Worm (Caenorhabditis elegans) whole organism, young adult: Measurements from ENCODE around the gene cyb-1.
A peak's percentile ranks its signal among the peaks of the same experiment; 100 is the strongest.

Experiments used
- B0261.1 ChIP-seq: sonication (generic microtip); optimal IDR thresholded peaks from 2 replicates; lab custom pipeline; 2016; ENCODE audit warnings: mild to moderate bottlenecking, missing genetic modification characterization, moderate library complexity, missing compliant biosample characterization
- D2030.7 ChIP-seq: fragments of 200-800 bp; sonication (Bioruptor generic); IDR thresholded peaks from 2 replicates; pipeline ENCODE4 v1.3.6; 2022; ENCODE audit warnings: missing genetic modification reagents, missing genetic modification characterization, missing compliant biosample characterization
- F23B12.7 ChIP-seq: sonication (generic microtip); optimal IDR thresholded peaks from 2 replicates; lab custom pipeline; 2017; ENCODE audit warnings: missing genetic modification characterization, mild to moderate bottlenecking, missing compliant biosample characterization, antibody characterized with exemption, moderate library complexity; ENCODE audit not compliant: insufficient read depth
- F49E8.2 ChIP-seq: sonication (generic microtip); optimal IDR thresholded peaks from 3 replicates; lab custom pipeline; 2017; ENCODE audit warnings: missing genetic modification characterization, mild to moderate bottlenecking, missing compliant biosample characterization, antibody characterized with exemption, moderate library complexity; ENCODE audit not compliant: insufficient read depth
- K12H6.12 ChIP-seq: fragments of 200-800 bp; sonication (Bioruptor generic); optimal IDR thresholded peaks from 2 replicates; lab custom pipeline; 2018; ENCODE audit warnings: mild to moderate bottlenecking, missing genetic modification characterization, missing compliant biosample characterization
- T07F8.4 ChIP-seq: sonication (generic microtip); optimal IDR thresholded peaks from 2 replicates; lab custom pipeline; 2016; ENCODE audit warnings: mild to moderate bottlenecking, missing genetic modification characterization, moderate library complexity, missing compliant biosample characterization
- T26A5.8 ChIP-seq: sonication (generic microtip); optimal IDR thresholded peaks from 2 replicates; lab custom pipeline; 2016; ENCODE audit warnings: missing genetic modification characterization, missing compliant biosample characterization
- Y53F4B.3 ChIP-seq: fragments of 200-800 bp; sonication (Bioruptor generic); IDR thresholded peaks from 2 replicates; pipeline ENCODE4 v1.3.6; 2022; ENCODE audit warnings: missing genetic modification reagents, missing genetic modification characterization, missing compliant biosample characterization
- Y53G8AR.9 ChIP-seq: fragments of 200-800 bp; sonication (Bioruptor generic); conservative IDR thresholded peaks from 2 replicates; pipeline ENCODE4 v1.3.6; 2022; ENCODE audit warnings: missing genetic modification reagents, missing genetic modification characterization, missing compliant biosample characterization
- Y79H2A.3 ChIP-seq: fragments of 200-800 bp; sonication (Bioruptor generic); conservative IDR thresholded peaks from 2 replicates; pipeline ENCODE4 v1.3.6; 2022; ENCODE audit warnings: missing genetic modification reagents, missing genetic modification characterization, missing compliant biosample characterization
- Y95B8A.8 ChIP-seq: fragments of 200-800 bp; sonication (Bioruptor generic); IDR thresholded peaks from 2 replicates; pipeline ENCODE4 v1.3.6; 2022; ENCODE audit warnings: missing genetic modification reagents, missing genetic modification characterization, missing compliant biosample characterization
- attf-3 ChIP-seq: fragments of 200-800 bp; sonication (Bioruptor generic); conservative IDR thresholded peaks from 2 replicates; pipeline ENCODE4 v1.3.6; 2022; ENCODE audit warnings: missing genetic modification reagents, missing genetic modification characterization, missing compliant biosample characterization
- attf-5 ChIP-seq: fragments of 200-800 bp; sonication (Bioruptor generic); optimal IDR thresholded peaks from 2 replicates; lab custom pipeline; 2018; ENCODE audit warnings: mild to moderate bottlenecking, missing genetic modification characterization, missing compliant biosample characterization
- attf-6 ChIP-seq: fragments of 200-800 bp; sonication (Bioruptor generic); IDR thresholded peaks from 2 replicates; pipeline ENCODE4 v1.3.6; 2022; ENCODE audit warnings: missing genetic modification reagents, missing genetic modification characterization, missing compliant biosample characterization
- bed-1 ChIP-seq: fragments of 200-800 bp; sonication (Bioruptor generic); IDR thresholded peaks from 2 replicates; pipeline ENCODE4 v1.3.6; 2022; ENCODE audit warnings: missing genetic modification reagents, missing genetic modification characterization, missing compliant biosample characterization
- bed-2 ChIP-seq: fragments of 200-800 bp; sonication (Bioruptor generic); IDR thresholded peaks from 2 replicates; pipeline ENCODE4 v1.3.6; 2022; ENCODE audit warnings: missing genetic modification reagents, missing genetic modification characterization, missing compliant biosample characterization
- cebp-1 ChIP-seq, 2 experiments: fragments of 200-800 bp in 1 of 2; sonication (Bioruptor generic) in 1 of 2; sonication (generic microtip) in 1 of 2; IDR thresholded peaks in 1 of 2; optimal IDR thresholded peaks in 1 of 2; 2 replicates each; pipeline versions ENCODE4 v1.3.6 to Lab custom; 2017 to 2022; ENCODE audit warnings: missing compliant biosample characterization in 2 of 2, missing genetic modification characterization in 2 of 2, mild to moderate bottlenecking in 1 of 2, missing genetic modification reagents in 1 of 2, moderate library complexity in 1 of 2
- cebp-2 ChIP-seq: fragments of 200-800 bp; sonication (Bioruptor generic); IDR thresholded peaks from 2 replicates; pipeline ENCODE4 v1.3.6; 2022; ENCODE audit warnings: missing genetic modification characterization, missing compliant biosample characterization
- ceh-91 ChIP-seq: fragments of 200-800 bp; sonication (Bioruptor generic); IDR thresholded peaks from 2 replicates; pipeline ENCODE4 v1.3.6; 2022; ENCODE audit warnings: missing genetic modification reagents, missing genetic modification characterization, missing compliant biosample characterization
- dox-1 ChIP-seq: fragments of 200-800 bp; sonication (Bioruptor generic); IDR thresholded peaks from 2 replicates; pipeline ENCODE4 v1.3.6; 2022; ENCODE audit warnings: missing genetic modification reagents, missing genetic modification characterization, missing compliant biosample characterization
- dpl-1 ChIP-seq: fragments of 150-350 bp; optimal IDR thresholded peaks from 2 replicates; lab custom pipeline; 2014; ENCODE audit warnings: missing biosample characterization, missing genetic modification reagents, missing genetic modification characterization
- egl-18 ChIP-seq: fragments of 200-800 bp; sonication (Bioruptor generic); IDR thresholded peaks from 2 replicates; pipeline ENCODE4 v1.3.6; 2022; ENCODE audit warnings: missing genetic modification reagents, missing genetic modification characterization, missing compliant biosample characterization
- egl-44 ChIP-seq: fragments of 200-800 bp; sonication (Bioruptor generic); IDR thresholded peaks from 2 replicates; pipeline ENCODE4 v1.3.6; 2022; ENCODE audit warnings: missing genetic modification reagents, missing genetic modification characterization, missing compliant biosample characterization
- fkh-3 ChIP-seq: sonication (generic microtip); optimal IDR thresholded peaks from 2 replicates; lab custom pipeline; 2016; ENCODE audit warnings: mild to moderate bottlenecking, missing genetic modification characterization, missing compliant biosample characterization
- hmg-1.2 ChIP-seq: fragments of 200-800 bp; sonication (Bioruptor generic); IDR thresholded peaks from 2 replicates; pipeline ENCODE4 v1.3.6; 2022; ENCODE audit warnings: missing genetic modification reagents, missing genetic modification characterization, missing compliant biosample characterization
- hsf-1 ChIP-seq: fragments of 200-800 bp; sonication (Bioruptor generic); IDR thresholded peaks from 2 replicates; pipeline ENCODE4 v1.3.6; 2022; ENCODE audit warnings: missing genetic modification reagents, missing genetic modification characterization, missing compliant biosample characterization
- let-526 ChIP-seq: fragments of 200-800 bp; sonication (Bioruptor generic); IDR thresholded peaks from 2 replicates; pipeline ENCODE4 v1.3.6; 2022; ENCODE audit warnings: missing genetic modification reagents, missing genetic modification characterization, missing compliant biosample characterization
- lin-26 ChIP-seq: fragments of 200-800 bp; sonication (Bioruptor generic); IDR thresholded peaks from 2 replicates; pipeline ENCODE4 v1.3.6; 2022; ENCODE audit warnings: missing genetic modification reagents, missing genetic modification characterization, missing compliant biosample characterization
- lin-35 ChIP-seq, 3 experiments: fragments of 150-350 bp in 2 of 3; sonication (generic microtip) in 1 of 3; optimal IDR thresholded peaks; 2 replicates each; lab custom pipeline; 2014 to 2018; ENCODE audit warnings: missing biosample characterization in 3 of 3, missing genetic modification characterization in 3 of 3, missing genetic modification reagents in 3 of 3
- lin-54 ChIP-seq: fragments of 200-800 bp; sonication (Bioruptor generic); optimal IDR thresholded peaks from 2 replicates; lab custom pipeline; 2018; ENCODE audit warnings: mild to moderate bottlenecking, missing genetic modification characterization, missing compliant biosample characterization
- madf-10 ChIP-seq: sonication (generic microtip); optimal IDR thresholded peaks from 2 replicates; lab custom pipeline; 2016; ENCODE audit warnings: mild to moderate bottlenecking, missing genetic modification characterization, missing compliant biosample characterization
- mcd-1 ChIP-seq: fragments of 200-800 bp; sonication (Bioruptor generic); IDR thresholded peaks from 2 replicates; pipeline ENCODE4 v1.3.6; 2022; ENCODE audit warnings: missing genetic modification reagents, missing genetic modification characterization, missing compliant biosample characterization
- mes-4 ChIP-seq: sonication (generic microtip); optimal IDR thresholded peaks from 2 replicates; lab custom pipeline; 2016; ENCODE audit warnings: missing genotype, missing genetic modification characterization, missing compliant biosample characterization
- nhr-90 ChIP-seq: sonication (generic microtip); optimal IDR thresholded peaks from 2 replicates; lab custom pipeline; 2016; ENCODE audit warnings: missing genotype, mild to moderate bottlenecking, missing genetic modification characterization, missing compliant biosample characterization
- rcor-1 ChIP-seq: fragments of 200-800 bp; sonication (Bioruptor generic); IDR thresholded peaks from 2 replicates; pipeline ENCODE4 v1.3.6; 2022; ENCODE audit warnings: missing genetic modification reagents, missing genetic modification characterization, missing compliant biosample characterization
- repo-1 ChIP-seq: sonication (generic microtip); optimal IDR thresholded peaks from 2 replicates; lab custom pipeline; 2017; ENCODE audit warnings: mild to moderate bottlenecking, missing genetic modification characterization, missing compliant biosample characterization
- snpc-1.1 ChIP-seq: sonication (generic microtip); optimal IDR thresholded peaks from 2 replicates; lab custom pipeline; 2017; ENCODE audit warnings: missing genetic modification characterization, mild to moderate bottlenecking, missing compliant biosample characterization, antibody characterized with exemption, moderate library complexity, missing genotype, missing genetic modification reagents; ENCODE audit not compliant: insufficient read depth
- snpc-1.3 ChIP-seq: sonication (generic microtip); optimal IDR thresholded peaks from 2 replicates; lab custom pipeline; 2017; ENCODE audit warnings: missing genetic modification characterization, mild to moderate bottlenecking, missing compliant biosample characterization, antibody characterized with exemption, moderate library complexity, missing genotype, missing genetic modification reagents; ENCODE audit not compliant: insufficient read depth
- snpc-3.4 ChIP-seq: sonication (generic microtip); optimal IDR thresholded peaks from 2 replicates; lab custom pipeline; 2017; ENCODE audit warnings: missing genetic modification characterization, mild to moderate bottlenecking, missing compliant biosample characterization, antibody characterized with exemption, moderate library complexity, missing genotype, missing genetic modification reagents
- snpc-4 ChIP-seq, 5 experiments: fragments of 150-350 bp in 1 of 5; sonication (generic microtip) in 4 of 5; optimal IDR thresholded peaks; 2 replicates each; lab custom pipeline; 2014 to 2018; ENCODE audit warnings: missing genetic modification characterization in 5 of 5, missing biosample characterization in 3 of 5, antibody characterized with exemption in 2 of 5, mild to moderate bottlenecking in 2 of 5, missing compliant biosample characterization in 2 of 5, missing genotype in 2 of 5, moderate library complexity in 2 of 5, missing genetic modification reagents in 1 of 5
- tbx-9 ChIP-seq: sonication (generic microtip); optimal IDR thresholded peaks from 2 replicates; lab custom pipeline; 2016; ENCODE audit warnings: borderline replicate concordance, missing genetic modification characterization, inconsistent platforms, missing compliant biosample characterization
- zim-3 ChIP-seq: sonication (generic microtip); optimal IDR thresholded peaks from 2 replicates; lab custom pipeline; 2017; ENCODE audit warnings: mild to moderate bottlenecking, missing genetic modification characterization, moderate library complexity, missing compliant biosample characterization
- ztf-25 ChIP-seq: fragments of 200-800 bp; sonication (Bioruptor generic); IDR thresholded peaks from 2 replicates; pipeline ENCODE4 v1.3.6; 2022; ENCODE audit warnings: missing genetic modification reagents, missing genetic modification characterization, missing compliant biosample characterization
- ztf-3 ChIP-seq: fragments of 200-800 bp; sonication (Bioruptor generic); optimal IDR thresholded peaks from 2 replicates; lab custom pipeline; 2018; ENCODE audit warnings: mild to moderate bottlenecking, missing genetic modification characterization, missing compliant biosample characterization

Gene cyb-1

DNA sequence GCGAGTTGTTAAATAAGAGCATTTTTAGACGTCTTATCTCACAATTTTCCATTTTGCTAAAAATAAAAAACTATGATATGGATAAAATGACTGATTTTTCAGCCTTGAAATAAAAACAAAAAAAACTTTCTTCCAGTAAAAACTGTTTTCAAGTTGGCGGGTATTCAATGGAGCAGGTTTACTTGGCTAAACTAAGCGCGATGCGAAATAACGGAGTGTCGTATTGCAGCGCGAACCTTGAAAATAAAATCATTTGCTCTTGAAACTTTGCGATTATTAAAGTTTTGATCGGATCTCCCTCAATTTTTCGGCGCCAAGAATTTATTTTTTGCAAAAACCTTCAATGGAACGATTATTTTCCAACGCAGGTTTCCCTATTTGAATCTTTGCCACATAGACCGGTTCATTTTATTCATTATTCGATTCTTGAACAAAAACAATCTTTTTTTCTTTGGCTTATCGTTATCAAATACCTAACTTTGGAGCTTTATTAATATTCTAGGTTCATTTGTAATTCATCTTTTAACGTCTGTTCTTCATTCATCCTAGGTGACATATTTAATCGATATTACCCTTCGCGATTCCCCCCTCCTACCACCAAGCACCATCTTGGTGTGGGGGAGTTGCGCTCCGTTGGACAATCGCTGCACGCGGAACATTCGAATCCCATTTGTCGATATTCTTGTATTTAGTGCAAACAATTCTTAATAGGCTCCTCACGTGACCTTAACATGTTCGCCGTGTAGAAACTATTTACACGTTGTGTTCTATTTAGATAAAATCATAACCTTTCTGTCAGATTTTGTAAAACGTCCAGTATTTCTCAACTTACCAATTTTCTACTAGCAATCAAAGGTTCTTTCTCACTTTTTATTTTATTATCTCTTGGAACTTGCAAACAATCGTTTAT is at the start of gene cyb-1, which contains the start of gene orc-5:
cyb-1 (plus strand) TSS at position 690 of the 910 bp plus-strand sequence.
orc-5 (minus strand) TSS at position 62 of the 910 bp plus-strand sequence.
- TF ChIP-seq zim-3 (tag; lab: Kevin White, UChicago) (no peak), dox-1 (GFP tag; lab: Robert Waterston, UW) (peak; percentile 18; the same call in 1 of the 2 replicates), repo-1 (tag; lab: Kevin White, UChicago) (no peak), madf-10 (tag; lab: Kevin White, UChicago) (no peak), Y79H2A.3 (GFP tag; lab: Robert Waterston, UW) (no peak), cebp-2 (GFP tag; lab: Robert Waterston, UW) (no peak), nhr-90 (tag; lab: Kevin White, UChicago) (no peak), Y53F4B.3 (no peak), ztf-3 (GFP tag; lab: Kevin White, UChicago) (no peak), ztf-25 (no peak), T26A5.8 (no peak), T07F8.4 (no peak), snpc-3.4 (tag; lab: Kevin White, UChicago) (no peak), snpc-1.1 (no peak), bed-2 (no peak), Y53G8AR.9 (GFP tag; lab: Robert Waterston, UW) (0 out of 2 replicates have a peak, but pooled peaks have one; percentile 28), Y95B8A.8 (GFP tag; lab: Robert Waterston, UW) (no peak), F23B12.7 (tag; lab: Kevin White, UChicago) (peak; percentile 56), fkh-3 (tag; lab: Kevin White, UChicago) (no peak), egl-18 (no peak), lin-35 (GFP tag; optimal IDR thresholded peaks at IDR 0.05; lab: Kevin White, UChicago) (peak in 2 of 3 experiments; percentile 22 to 88), ceh-91 (GFP tag; lab: Robert Waterston, UW) (peak; percentile 65), lin-54 (GFP tag; lab: Kevin White, UChicago) (peak; percentile 89), D2030.7 (GFP tag; lab: Robert Waterston, UW) (peak; percentile 46; the same call in 1 of the 2 replicates), egl-44 (no peak), B0261.1 (tag; lab: Kevin White, UChicago) (no peak), attf-6 (GFP tag; lab: Robert Waterston, UW) (no peak), snpc-4 (GFP tag; optimal IDR thresholded peaks at IDR 0.05; lab: Kevin White, UChicago) (no peak), snpc-4 (tag; optimal IDR thresholded peaks at IDR 0.05; lab: Kevin White, UChicago) (peak in 2 of 4 experiments; percentile 25 to 28), rcor-1 (no peak; the same call in 1 of the 2 replicates), hsf-1 (GFP tag; lab: Robert Waterston, UW) (0 out of 2 replicates have a peak, but pooled peaks have one; percentile 22), mcd-1 (GFP tag; lab: Robert Waterston, UW) (peak; percentile 83), let-526 (GFP tag; lab: Robert Waterston, UW) (no peak), cebp-1 (GFP tag; IDR thresholded peaks at IDR 0.05; lab: Robert Waterston, UW) (no peak), cebp-1 (tag; optimal IDR thresholded peaks at IDR 0.05; lab: Kevin White, UChicago) (no peak), lin-26 (no peak), hmg-1.2 (peak; percentile 31; the same call in 1 of the 2 replicates), mes-4 (no peak), dpl-1 (peak; percentile 76), snpc-1.3 (tag; lab: Kevin White, UChicago) (no peak), attf-5 (GFP tag; lab: Kevin White, UChicago) (peak; percentile 67), bed-1 (no peak), F49E8.2 (tag; lab: Kevin White, UChicago) (peak; percentile 39), K12H6.12 (tag; lab: Kevin White, UChicago) (no peak), tbx-9 (tag; lab: Kevin White, UChicago) (no peak), attf-3 (GFP tag; lab: Robert Waterston, UW) (peak; percentile 99)
